Worm (Caenorhabditis elegans): ENCODE data around the gene hil-4.

hil-4 gene

DNA sequence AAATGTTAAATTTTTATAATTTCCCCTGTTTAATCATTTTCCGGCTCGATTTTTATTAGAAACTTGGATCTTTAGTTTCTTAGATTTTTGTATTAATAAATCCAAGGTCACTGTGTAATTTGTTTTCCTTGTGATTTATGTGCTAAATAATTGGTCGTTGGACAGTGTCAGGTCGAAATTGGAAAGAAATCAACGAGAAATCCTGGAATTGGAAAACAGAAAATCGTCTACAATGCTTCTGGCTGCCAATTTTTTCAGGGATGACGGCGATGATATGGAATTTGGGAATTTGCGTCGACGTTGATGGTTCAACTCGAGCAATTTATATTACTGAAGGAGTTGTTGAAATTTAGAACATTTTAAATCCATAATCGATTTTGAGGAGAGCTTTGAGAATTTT is 19.5 kb upstream of the hil-4 start:
- no peak for TF ChIP-seq unc-55 (GFP tag; optimal IDR thresholded peaks at IDR 0.05)
- no peak for TF ChIP-seq lin-39 (tag; optimal IDR thresholded peaks at IDR 0.05)
- TF ChIP-seq R02D3.7 (tag; optimal IDR thresholded peaks at IDR 0.05): no peak
- no peak for TF ChIP-seq sma-9 (GFP tag; optimal IDR thresholded peaks at IDR 0.05)
- TF ChIP-seq sma-9 (tag; optimal IDR thresholded peaks at IDR 0.05): no peak
- no peak for TF ChIP-seq nhr-6 (tag; optimal IDR thresholded peaks at IDR 0.05)
- TF ChIP-seq blmp-1 (tag; optimal IDR thresholded peaks at IDR 0.05; ENCODE audit: insufficient read depth): no peak
- TF ChIP-seq zag-1 (tag; optimal IDR thresholded peaks at IDR 0.05): no peak
- TF ChIP-seq egl-27 (tag; optimal IDR thresholded peaks at IDR 0.05): no peak
- TF ChIP-seq fos-1 (tag; optimal IDR thresholded peaks at IDR 0.05): no peak
- TF ChIP-seq crh-2 (tag; optimal IDR thresholded peaks at IDR 0.05): no peak

ce11 chrV:4737727-4738126 is 16.4 kb upstream of the hil-4 start, which contains the start of gene F39G3.2:
F39G3.2 (plus strand) TSS chrV:4737831.
- TF ChIP-seq alr-1 (tag; optimal IDR thresholded peaks at IDR 0.05): no peak
- peak; percentile 96 for TF ChIP-seq fos-1 (tag; optimal IDR thresholded peaks at IDR 0.05)
- no peak for TF ChIP-seq lsy-2 (tag; optimal IDR thresholded peaks at IDR 0.05)
- no peak for TF ChIP-seq ZK546.5 (tag; optimal IDR thresholded peaks at IDR 0.05)

DNA sequence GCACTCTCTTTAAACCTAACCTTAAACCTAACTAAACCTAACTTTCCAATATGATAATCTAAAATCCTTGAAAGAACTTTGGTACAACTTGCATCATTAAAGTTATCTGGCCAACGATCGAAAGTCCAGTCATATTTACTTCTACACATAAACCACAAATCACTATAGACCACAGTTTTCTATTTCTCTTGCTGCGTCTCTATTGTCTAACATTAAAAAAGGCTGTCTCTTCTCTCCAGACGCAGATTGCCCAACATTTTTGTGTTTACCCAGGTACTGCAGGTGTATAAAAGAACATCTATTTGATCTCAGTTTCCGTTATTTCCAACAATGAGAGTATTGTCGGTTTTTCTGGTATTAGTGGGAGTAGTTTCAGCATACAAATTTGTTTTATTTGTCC is 11.9 kb upstream of the hil-4 start, which contains the start of gene ugt-61:
ugt-61 (plus strand) TSS at position 233 of the 400 bp plus-strand sequence.
- TF ChIP-seq nhr-21 (tag; optimal IDR thresholded peaks at IDR 0.05) (no peak), nhr-12 (tag; optimal IDR thresholded peaks at IDR 0.05) (no peak), Y55F3AM.14 (GFP tag; optimal IDR thresholded peaks at IDR 0.05) (no peak), mdl-1 (tag; optimal IDR thresholded peaks at IDR 0.05) (no peak), ZK546.5 (tag; optimal IDR thresholded peaks at IDR 0.05) (no peak), gmeb-1 (tag; optimal IDR thresholded peaks at IDR 0.05) (peak; percentile 7), nhr-129 (tag; optimal IDR thresholded peaks at IDR 0.05) (peak; percentile 65), elt-3 (tag; optimal IDR thresholded peaks at IDR 0.05) (no peak), sma-9 (GFP tag; optimal IDR thresholded peaks at IDR 0.05) (peak; percentile 45), sma-9 (tag; optimal IDR thresholded peaks at IDR 0.05) (no peak), fos-1 (tag; optimal IDR thresholded peaks at IDR 0.05) (peak; percentile 47), R02D3.7 (tag; optimal IDR thresholded peaks at IDR 0.05) (no peak), unc-62 (GFP tag; optimal IDR thresholded peaks at IDR 0.05) (no peak), nhr-25 (tag; optimal IDR thresholded peaks at IDR 0.05) (no peak), nhr-6 (tag; optimal IDR thresholded peaks at IDR 0.05) (no peak), sma-3 (GFP tag; optimal IDR thresholded peaks at IDR 0.05) (no peak), crh-2 (tag; optimal IDR thresholded peaks at IDR 0.05) (no peak), dmd-4 (tag; optimal IDR thresholded peaks at IDR 0.05) (no peak), snpc-4 (tag; optimal IDR thresholded peaks at IDR 0.05) (no peak)

- TF ChIP-seq nhr-129 (tag; optimal IDR thresholded peaks at IDR 0.05) (no peak), nhr-25 (tag; optimal IDR thresholded peaks at IDR 0.05) (no peak), sma-3 (GFP tag; optimal IDR thresholded peaks at IDR 0.05) (no peak)
Observed at ce11 chrV:4745269-4745668, 8.8 kb upstream of the hil-4 start, which contains the start of gene C18G1.7. C18G1.7 (plus strand) TSS chrV:4745569.

- no peak for TF ChIP-seq unc-39 (tag; optimal IDR thresholded peaks at IDR 0.05)
- no peak for TF ChIP-seq Y55F3AM.14 (GFP tag; optimal IDR thresholded peaks at IDR 0.05)
- TF ChIP-seq elt-3 (tag; optimal IDR thresholded peaks at IDR 0.05): no peak
- TF ChIP-seq lin-11 (tag; optimal IDR thresholded peaks at IDR 0.05): no peak
- TF ChIP-seq crh-2 (tag; optimal IDR thresholded peaks at IDR 0.05): no peak
- TF ChIP-seq blmp-1 (tag; optimal IDR thresholded peaks at IDR 0.05; ENCODE audit: insufficient read depth): no peak
- TF ChIP-seq nhr-23 (tag; optimal IDR thresholded peaks at IDR 0.05): no peak
- TF ChIP-seq ztf-1 (GFP tag; conservative IDR thresholded peaks at IDR 0.05): no peak
- no peak for TF ChIP-seq mbf-1 (tag; optimal IDR thresholded peaks at IDR 0.05)
- TF ChIP-seq nhr-129 (tag; optimal IDR thresholded peaks at IDR 0.05): no peak
- no peak for TF ChIP-seq nhr-12 (tag; optimal IDR thresholded peaks at IDR 0.05)
- TF ChIP-seq sem-4 (tag; optimal IDR thresholded peaks at IDR 0.05): no peak
- TF ChIP-seq nhr-77 (tag; optimal IDR thresholded peaks at IDR 0.05): no peak
- TF ChIP-seq ztf-4 (tag; optimal IDR thresholded peaks at IDR 0.05): no peak
Observed at ce11 chrV:4750294-4750693, 3.8 kb upstream of the hil-4 start, which contains the start of gene C18G1.6. C18G1.6 (plus strand) TSS chrV:4750594.
